Fruit fly (Drosophila melanogaster) whole organism, pupa: ENCODE data around the gene CG18428.

Experiments used
- CG13204 ChIP-seq: fragments of 200-800 bp; sonication (Bioruptor generic); optimal IDR thresholded peaks from 2 replicates; lab custom pipeline; 2018; ENCODE audit warnings: missing biosample characterization, mild to moderate bottlenecking, missing genetic modification characterization, moderate library complexity
- CG14655 ChIP-seq: fragments of 200-800 bp; sonication (Bioruptor generic); optimal IDR thresholded peaks from 3 replicates; lab custom pipeline; 2017; ENCODE audit warnings: mild to moderate bottlenecking, missing biosample characterization, missing genetic modification reagents, missing genetic modification characterization
- CG17806 ChIP-seq: fragments of 200-800 bp; sonication (Bioruptor generic); optimal IDR thresholded peaks from 2 replicates; lab custom pipeline; 2018; ENCODE audit warnings: missing biosample characterization, mild to moderate bottlenecking, missing genetic modification characterization, moderate library complexity
- CG32121 ChIP-seq: fragments of 200-800 bp; sonication (Bioruptor generic); IDR thresholded peaks from 2 replicates; pipeline ENCODE4 v1.3.6; 2022; ENCODE audit warnings: missing biosample characterization, missing genetic modification characterization
- CG34367 ChIP-seq: fragments of 200-800 bp; sonication (Bioruptor generic); optimal IDR thresholded peaks from 2 replicates; lab custom pipeline; 2018; ENCODE audit warnings: missing biosample characterization, mild to moderate bottlenecking, missing genetic modification characterization
- CG4496 ChIP-seq: fragments of 200-800 bp; sonication (Bioruptor generic); IDR thresholded peaks from 3 replicates; pipeline ENCODE4 v1.3.6; 2022; ENCODE audit warnings: missing biosample characterization, missing genetic modification characterization
- CG8159 ChIP-seq: fragments of 200-800 bp; sonication (Bioruptor generic); optimal IDR thresholded peaks from 3 replicates; lab custom pipeline; 2018; ENCODE audit warnings: missing biosample characterization, mild to moderate bottlenecking, missing genetic modification characterization, moderate library complexity
- CG8301 ChIP-seq: fragments of 200-800 bp; sonication (Bioruptor generic); optimal IDR thresholded peaks from 2 replicates; lab custom pipeline; 2018; ENCODE audit warnings: missing biosample characterization, mild to moderate bottlenecking, missing genetic modification characterization
- D1 ChIP-seq: fragments of 200-800 bp; sonication (Bioruptor generic); optimal IDR thresholded peaks from 2 replicates; lab custom pipeline; 2018; ENCODE audit warnings: missing biosample characterization, mild to moderate bottlenecking, missing genetic modification characterization, moderate library complexity
- EcR ChIP-seq: fragments of 200-800 bp; sonication (Bioruptor generic); optimal IDR thresholded peaks from 3 replicates; lab custom pipeline; 2019; ENCODE audit warnings: missing biosample characterization, missing genetic modification characterization, mild to moderate bottlenecking, moderate library complexity, missing genetic modification reagents
- Pif1A ChIP-seq: fragments of 200-800 bp; sonication (Bioruptor generic); optimal IDR thresholded peaks from 3 replicates; lab custom pipeline; 2016; ENCODE audit warnings: missing biosample characterization, missing genetic modification characterization
- Pif1B ChIP-seq: fragments of 200-800 bp; sonication (Bioruptor generic); optimal IDR thresholded peaks from 3 replicates; lab custom pipeline; 2016; ENCODE audit warnings: missing biosample characterization, missing genetic modification characterization
- Snoo ChIP-seq: fragments of 200-800 bp; sonication (Bioruptor generic); optimal IDR thresholded peaks from 3 replicates; lab custom pipeline; 2017; ENCODE audit warnings: missing biosample characterization, mild to moderate bottlenecking, missing genetic modification characterization, inconsistent platforms
- rn ChIP-seq: fragments of 200-800 bp; sonication (Bioruptor generic); IDR thresholded peaks from 2 replicates; pipeline ENCODE4 v1.3.6; 2022; ENCODE audit warnings: missing biosample characterization, missing genetic modification characterization

DNA sequence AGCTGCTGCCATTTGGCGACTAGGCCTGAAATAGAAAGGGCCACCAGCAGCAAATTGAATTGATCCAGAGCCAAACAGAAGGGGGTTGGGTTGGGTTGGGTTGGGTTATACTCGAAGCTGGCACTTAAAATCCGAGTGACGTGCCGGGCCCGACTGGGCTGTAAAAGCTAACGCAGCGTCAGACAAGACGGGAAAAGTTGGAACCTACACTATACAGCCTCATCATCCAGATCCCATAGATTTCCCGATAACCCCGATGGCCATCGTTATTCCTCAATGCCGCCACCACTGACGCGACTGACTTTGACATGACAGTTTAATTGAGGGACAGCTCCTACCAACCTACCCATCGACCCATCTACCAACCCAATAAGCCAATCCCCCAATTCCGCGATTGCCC is 39.2 kb upstream of the CG18428 start:
- TF ChIP-seq EcR (GFP tag; lab: Kevin White, UChicago) (no peak), CG34367 (tag; lab: Kevin White, UChicago) (no peak), D1 (no peak), CG17806 (tag; lab: Kevin White, UChicago) (no peak), Snoo (tag; lab: Kevin White, UChicago) (no peak), CG32121 (GFP tag; lab: Robert Waterston, UW) (no peak), CG4496 (no peak), CG8159 (tag; lab: Kevin White, UChicago) (no peak), rn (GFP tag; lab: Robert Waterston, UW) (no peak), CG8301 (no peak), CG14655 (GFP tag; lab: Kevin White, UChicago) (no peak), Pif1B (GFP tag; lab: Kevin White, UChicago) (no peak), Pif1A (GFP tag; lab: Kevin White, UChicago) (no peak), CG13204 (GFP tag; lab: Kevin White, UChicago) (no peak)
